Fruit fly (Drosophila melanogaster): ENCODE measurements around the gene Srp68.

DNA sequence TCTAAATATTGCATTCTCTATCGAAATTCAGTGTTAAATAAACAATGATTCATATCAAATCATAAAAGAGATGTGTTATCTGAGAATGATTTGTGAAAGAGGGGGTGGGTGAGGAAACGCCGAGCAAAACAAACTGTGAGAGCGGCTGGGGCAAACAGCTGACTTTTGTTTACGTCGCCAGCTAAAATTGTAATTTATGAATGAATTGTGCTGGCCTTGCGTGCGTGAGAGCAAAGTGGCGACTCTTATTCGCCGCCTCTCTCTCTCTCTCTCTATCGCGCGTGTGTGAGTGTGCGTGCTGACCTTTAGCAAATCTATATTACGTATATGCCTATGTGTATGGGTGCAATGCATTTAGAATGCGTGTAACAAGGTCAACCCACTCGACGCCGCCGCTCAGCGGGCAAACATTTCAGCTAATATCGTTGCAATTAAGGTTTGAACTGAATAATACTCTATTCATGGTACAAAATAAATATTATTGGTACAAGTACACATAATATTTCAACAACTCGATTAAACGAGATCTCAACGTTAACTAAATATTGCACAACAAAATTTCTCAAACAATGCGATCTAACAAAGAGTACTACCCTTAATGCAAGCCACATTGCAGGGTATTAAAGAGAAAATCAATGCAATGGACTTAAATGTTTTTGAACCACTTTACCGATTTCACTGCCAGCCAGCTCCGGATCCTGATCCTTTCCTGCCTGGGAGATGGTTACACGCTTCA is 4.0 kb downstream of the Srp68 start:
- TF ChIP-seq yki (optimal IDR thresholded peaks at IDR 0.05) (no peak), hbn (GFP tag; IDR thresholded peaks at IDR 0.05; ENCODE audit: partially characterized antibody) (peak; percentile 15; the same call in 1 of the 2 replicates), kay (GFP tag; optimal IDR thresholded peaks at IDR 0.05) (no peak), CG3407 (GFP tag; optimal IDR thresholded peaks at IDR 0.05) (no peak), CG1832 (GFP tag; optimal IDR thresholded peaks at IDR 0.05) (no peak)
